Worm (Caenorhabditis elegans) whole organism, young adult: ENCODE results near the gene F13C5.2.
A peak's percentile ranks its signal among the peaks of the same experiment; 100 is the strongest.

Experiments
- B0261.1 ChIP-seq: sonication (generic microtip); optimal IDR thresholded peaks from 2 replicates; lab custom pipeline; 2016; ENCODE audit warnings: mild to moderate bottlenecking, missing genetic modification characterization, moderate library complexity, missing compliant biosample characterization
- C06A6.2 ChIP-seq: fragments of 200-800 bp; sonication (Bioruptor generic); conservative IDR thresholded peaks from 2 replicates; pipeline ENCODE4 v1.3.6; 2022; ENCODE audit warnings: missing genetic modification characterization, missing compliant biosample characterization
- C17E4.6 ChIP-seq: fragments of 200-800 bp; sonication (Bioruptor generic); IDR thresholded peaks from 2 replicates; pipeline ENCODE4 v1.3.6; 2022; ENCODE audit warnings: missing genetic modification reagents, missing genetic modification characterization, missing compliant biosample characterization
- F22D6.2 ChIP-seq: sonication (generic microtip); optimal IDR thresholded peaks from 2 replicates; lab custom pipeline; 2016; ENCODE audit warnings: mild to moderate bottlenecking, missing genetic modification characterization, missing compliant biosample characterization
- F33H1.4 ChIP-seq: fragments of 200-800 bp; sonication (Bioruptor generic); IDR thresholded peaks from 2 replicates; pipeline ENCODE4 v1.3.6; 2022; ENCODE audit warnings: missing genetic modification reagents, missing genetic modification characterization, missing compliant biosample characterization
- F55B11.4 ChIP-seq: sonication (generic microtip); optimal IDR thresholded peaks from 2 replicates; lab custom pipeline; 2016; ENCODE audit warnings: missing compliant biosample characterization, missing genetic modification characterization, borderline replicate concordance; ENCODE audit not compliant: insufficient read depth
- T07F8.4 ChIP-seq: sonication (generic microtip); optimal IDR thresholded peaks from 2 replicates; lab custom pipeline; 2016; ENCODE audit warnings: mild to moderate bottlenecking, missing genetic modification characterization, moderate library complexity, missing compliant biosample characterization
- Y53F4B.3 ChIP-seq: fragments of 200-800 bp; sonication (Bioruptor generic); IDR thresholded peaks from 2 replicates; pipeline ENCODE4 v1.3.6; 2022; ENCODE audit warnings: missing genetic modification reagents, missing genetic modification characterization, missing compliant biosample characterization
- Y53G8AR.9 ChIP-seq: fragments of 200-800 bp; sonication (Bioruptor generic); conservative IDR thresholded peaks from 2 replicates; pipeline ENCODE4 v1.3.6; 2022; ENCODE audit warnings: missing genetic modification reagents, missing genetic modification characterization, missing compliant biosample characterization
- Y67H2A.10 ChIP-seq: fragments of 200-800 bp; sonication (Bioruptor generic); conservative IDR thresholded peaks from 2 replicates; pipeline ENCODE4 v1.3.6; 2022; ENCODE audit warnings: missing genetic modification reagents, missing genetic modification characterization, missing compliant biosample characterization
- akir-1 ChIP-seq: fragments of 200-800 bp; sonication (Bioruptor generic); optimal IDR thresholded peaks from 2 replicates; lab custom pipeline; 2018; ENCODE audit warnings: mild to moderate bottlenecking, missing genetic modification characterization, moderate library complexity, missing compliant biosample characterization
- aptf-3 ChIP-seq: fragments of 200-800 bp; sonication (Bioruptor generic); IDR thresholded peaks from 2 replicates; pipeline ENCODE4 v1.3.6; 2022; ENCODE audit warnings: missing genetic modification characterization, missing compliant biosample characterization
- attf-5 ChIP-seq: fragments of 200-800 bp; sonication (Bioruptor generic); optimal IDR thresholded peaks from 2 replicates; lab custom pipeline; 2018; ENCODE audit warnings: mild to moderate bottlenecking, missing genetic modification characterization, missing compliant biosample characterization
- bed-2 ChIP-seq: fragments of 200-800 bp; sonication (Bioruptor generic); IDR thresholded peaks from 2 replicates; pipeline ENCODE4 v1.3.6; 2022; ENCODE audit warnings: missing genetic modification reagents, missing genetic modification characterization, missing compliant biosample characterization
- cebp-1 ChIP-seq, 2 experiments: fragments of 200-800 bp in 1 of 2; sonication (Bioruptor generic) in 1 of 2; sonication (generic microtip) in 1 of 2; IDR thresholded peaks in 1 of 2; optimal IDR thresholded peaks in 1 of 2; 2 replicates each; pipeline versions ENCODE4 v1.3.6 to Lab custom; 2017 to 2022; ENCODE audit warnings: missing compliant biosample characterization in 2 of 2, missing genetic modification characterization in 2 of 2, mild to moderate bottlenecking in 1 of 2, missing genetic modification reagents in 1 of 2, moderate library complexity in 1 of 2
- ceh-100 ChIP-seq: fragments of 200-800 bp; sonication (Bioruptor generic); IDR thresholded peaks from 2 replicates; pipeline ENCODE4 v1.3.6; 2022; ENCODE audit warnings: missing genetic modification reagents, missing genetic modification characterization, missing compliant biosample characterization
- chd-7 ChIP-seq: sonication (generic microtip); optimal IDR thresholded peaks from 2 replicates; lab custom pipeline; 2016; ENCODE audit warnings: mild to moderate bottlenecking, missing genetic modification characterization, moderate library complexity, missing compliant biosample characterization
- egl-18 ChIP-seq: fragments of 200-800 bp; sonication (Bioruptor generic); IDR thresholded peaks from 2 replicates; pipeline ENCODE4 v1.3.6; 2022; ENCODE audit warnings: missing genetic modification reagents, missing genetic modification characterization, missing compliant biosample characterization
- egrh-3 ChIP-seq: fragments of 200-800 bp; sonication (Bioruptor generic); IDR thresholded peaks from 2 replicates; pipeline ENCODE4 v1.3.6; 2022; ENCODE audit warnings: missing genetic modification reagents, missing genetic modification characterization, missing compliant biosample characterization
- him-1 ChIP-seq: sonication (generic microtip); optimal IDR thresholded peaks from 2 replicates; lab custom pipeline; 2016; ENCODE audit warnings: missing genotype, missing genetic modification reagents, missing genetic modification characterization, missing compliant biosample characterization
- hmg-1.2 ChIP-seq: fragments of 200-800 bp; sonication (Bioruptor generic); IDR thresholded peaks from 2 replicates; pipeline ENCODE4 v1.3.6; 2022; ENCODE audit warnings: missing genetic modification reagents, missing genetic modification characterization, missing compliant biosample characterization
- hsf-1 ChIP-seq: fragments of 200-800 bp; sonication (Bioruptor generic); IDR thresholded peaks from 2 replicates; pipeline ENCODE4 v1.3.6; 2022; ENCODE audit warnings: missing genetic modification reagents, missing genetic modification characterization, missing compliant biosample characterization
- let-607 ChIP-seq, 2 experiments: fragments of 200-800 bp in 1 of 2; sonication (Bioruptor generic) in 1 of 2; sonication (generic microtip) in 1 of 2; optimal IDR thresholded peaks; 2 replicates each; lab custom pipeline; 2016 to 2018; ENCODE audit warnings: mild to moderate bottlenecking in 2 of 2, missing compliant biosample characterization in 2 of 2, missing genetic modification characterization in 2 of 2, moderate library complexity in 2 of 2, missing genotype in 1 of 2
- lir-1 ChIP-seq: fragments of 200-800 bp; sonication (Bioruptor generic); conservative IDR thresholded peaks from 2 replicates; pipeline ENCODE4 v1.3.6; 2022; ENCODE audit warnings: missing genetic modification reagents, missing genetic modification characterization, missing compliant biosample characterization
- lsy-27 ChIP-seq: sonication (generic microtip); optimal IDR thresholded peaks from 2 replicates; lab custom pipeline; 2017; ENCODE audit warnings: missing genetic modification characterization, mild to moderate bottlenecking, missing compliant biosample characterization, antibody characterized with exemption, missing genotype, borderline replicate concordance; ENCODE audit not compliant: insufficient read depth
- madf-10 ChIP-seq: sonication (generic microtip); optimal IDR thresholded peaks from 2 replicates; lab custom pipeline; 2016; ENCODE audit warnings: mild to moderate bottlenecking, missing genetic modification characterization, missing compliant biosample characterization
- mxl-1 ChIP-seq: sonication (generic microtip); optimal IDR thresholded peaks from 2 replicates; lab custom pipeline; 2016; ENCODE audit warnings: missing genetic modification characterization, missing compliant biosample characterization
- nfya-1 ChIP-seq: sonication (generic microtip); optimal IDR thresholded peaks from 2 replicates; lab custom pipeline; 2017; ENCODE audit warnings: antibody characterized with exemption, missing compliant biosample characterization, missing genetic modification characterization, borderline replicate concordance; ENCODE audit not compliant: insufficient read depth
- rpc-1 ChIP-seq, 2 experiments: fragments of 150-350 bp in 1 of 2; sonication (generic microtip) in 1 of 2; optimal IDR thresholded peaks; 2 replicates each; lab custom pipeline; 2014 to 2018; ENCODE audit warnings: missing biosample characterization in 1 of 2, missing genetic modification characterization in 1 of 2, missing genetic modification reagents in 1 of 2, missing genotype in 1 of 2
- snpc-4 ChIP-seq, 5 experiments: fragments of 150-350 bp in 1 of 5; sonication (generic microtip) in 4 of 5; optimal IDR thresholded peaks; 2 replicates each; lab custom pipeline; 2014 to 2018; ENCODE audit warnings: missing genetic modification characterization in 5 of 5, missing biosample characterization in 3 of 5, antibody characterized with exemption in 2 of 5, mild to moderate bottlenecking in 2 of 5, missing compliant biosample characterization in 2 of 5, missing genotype in 2 of 5, moderate library complexity in 2 of 5, missing genetic modification reagents in 1 of 5
- somi-1 ChIP-seq: fragments of 200-800 bp; sonication (Bioruptor generic); optimal IDR thresholded peaks from 2 replicates; lab custom pipeline; 2018; ENCODE audit warnings: mild to moderate bottlenecking, missing genetic modification characterization, missing compliant biosample characterization
- sptf-2 ChIP-seq: fragments of 200-800 bp; sonication (Bioruptor generic); optimal IDR thresholded peaks from 2 replicates; lab custom pipeline; 2018; ENCODE audit warnings: mild to moderate bottlenecking, missing genetic modification characterization, missing compliant biosample characterization
- tbx-9 ChIP-seq: sonication (generic microtip); optimal IDR thresholded peaks from 2 replicates; lab custom pipeline; 2016; ENCODE audit warnings: borderline replicate concordance, missing genetic modification characterization, inconsistent platforms, missing compliant biosample characterization
- zfh-2 ChIP-seq: fragments of 200-800 bp; sonication (Bioruptor generic); conservative IDR thresholded peaks from 2 replicates; pipeline ENCODE4 v1.3.6; 2022; ENCODE audit warnings: missing genetic modification reagents, missing genetic modification characterization, missing compliant biosample characterization
- ztf-25 ChIP-seq: fragments of 200-800 bp; sonication (Bioruptor generic); IDR thresholded peaks from 2 replicates; pipeline ENCODE4 v1.3.6; 2022; ENCODE audit warnings: missing genetic modification reagents, missing genetic modification characterization, missing compliant biosample characterization
- ztf-3 ChIP-seq: fragments of 200-800 bp; sonication (Bioruptor generic); optimal IDR thresholded peaks from 2 replicates; lab custom pipeline; 2018; ENCODE audit warnings: mild to moderate bottlenecking, missing genetic modification characterization, missing compliant biosample characterization

The F13C5.2 gene

DNA sequence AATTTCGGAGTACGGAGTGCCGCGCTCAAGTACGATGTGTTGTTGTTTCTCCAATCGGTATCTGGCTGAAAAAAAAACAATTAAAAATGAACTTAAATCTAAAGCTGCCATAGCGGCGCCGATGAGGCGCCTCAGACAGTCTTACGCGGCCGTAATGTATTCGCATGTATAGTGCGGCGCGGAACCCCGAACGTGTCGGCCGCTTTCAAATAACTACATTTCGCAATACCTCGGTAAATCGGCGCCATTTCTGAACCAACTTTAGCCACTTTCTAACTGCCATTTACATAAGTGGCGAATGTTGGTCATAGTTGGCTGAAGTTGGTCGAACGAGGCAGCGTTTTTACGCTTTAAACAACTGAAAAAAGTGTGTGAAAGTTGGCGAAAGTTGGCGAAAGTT lies 19.0 kb downstream of the F13C5.2 start:
- TF ChIP-seq snpc-4 (GFP tag; optimal IDR thresholded peaks at IDR 0.05; lab: Kevin White, UChicago): no peak
- peak in 2 of 4 experiments; percentile 61 to 85 for TF ChIP-seq snpc-4 (tag; optimal IDR thresholded peaks at IDR 0.05; lab: Kevin White, UChicago)
- no peak for TF ChIP-seq madf-10 (tag; lab: Kevin White, UChicago)
- TF ChIP-seq akir-1 (GFP tag; lab: Kevin White, UChicago): no peak
- no peak for TF ChIP-seq F55B11.4 (tag; lab: Kevin White, UChicago)
- no peak for TF ChIP-seq rpc-1 (optimal IDR thresholded peaks at IDR 0.05; lab: Kevin White, UChicago)
- no peak for TF ChIP-seq rpc-1 (tag; optimal IDR thresholded peaks at IDR 0.05; lab: Kevin White, UChicago)
- TF ChIP-seq Y53F4B.3 (GFP tag; lab: Robert Waterston, UW): no peak

DNA sequence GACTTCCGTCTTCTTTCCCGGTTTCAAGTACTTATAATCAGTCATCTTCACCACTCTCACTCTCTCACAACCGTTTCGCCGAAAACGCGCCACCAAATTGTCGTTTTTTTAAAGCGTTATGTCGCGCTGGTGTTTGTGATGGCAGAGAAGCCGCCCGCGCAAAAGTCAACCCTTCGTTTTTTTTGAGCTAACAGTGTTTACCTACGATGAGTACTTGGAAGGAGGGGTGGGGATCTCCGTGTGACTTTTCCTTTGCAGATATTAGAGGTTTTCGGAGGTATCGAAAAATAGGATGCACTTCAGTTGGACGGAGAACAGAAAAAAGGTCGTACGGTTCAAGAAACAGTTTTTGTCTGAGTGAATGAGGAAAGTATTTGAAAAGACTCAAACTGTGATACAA lies 24.0 kb downstream of the F13C5.2 start:
- TF ChIP-seq him-1 (tag; lab: Kevin White, UChicago) (no peak), T07F8.4 (tag; lab: Kevin White, UChicago) (no peak), ztf-3 (GFP tag; lab: Kevin White, UChicago) (no peak), let-607 (tag; optimal IDR thresholded peaks at IDR 0.05; lab: Kevin White, UChicago) (no peak), ztf-25 (no peak), C06A6.2 (no peak), Y67H2A.10 (no peak), chd-7 (no peak), mxl-1 (tag; lab: Kevin White, UChicago) (no peak), hsf-1 (GFP tag; lab: Robert Waterston, UW) (no peak), F22D6.2 (no peak), lsy-27 (tag; lab: Kevin White, UChicago) (no peak), somi-1 (GFP tag; lab: Kevin White, UChicago) (no peak), Y53G8AR.9 (no peak), ceh-100 (no peak), egl-18 (GFP tag; lab: Robert Waterston, UW) (no peak), lir-1 (GFP tag; lab: Robert Waterston, UW) (no peak), F33H1.4 (GFP tag; lab: Robert Waterston, UW) (no peak)
- TF ChIP-seq, all 124 proteins: peak for 0

DNA sequence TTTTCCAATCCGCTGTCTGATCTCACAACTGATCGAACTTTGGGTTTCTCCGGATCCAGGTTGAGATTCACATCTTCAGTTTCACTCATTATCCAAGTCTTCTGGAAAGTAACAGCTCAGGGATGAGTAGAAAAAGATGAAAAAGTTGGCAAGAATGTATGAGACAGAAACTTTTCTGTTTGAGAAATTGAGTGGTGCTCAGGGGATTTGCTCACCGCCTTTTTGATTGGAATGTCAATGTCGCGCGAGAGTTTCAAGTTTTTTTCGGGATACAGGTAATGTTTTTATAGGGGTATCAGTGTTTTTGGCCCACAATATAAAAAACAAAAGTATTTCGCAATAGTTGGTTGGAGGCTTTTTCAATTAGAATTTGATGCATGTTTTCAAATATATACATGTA lies 27.4 kb downstream of the F13C5.2 start, which contains the start of gene unc-96:
Gene unc-96, minus strand, starts transcription at position 101 of the 400 bp plus-strand sequence.
- TF ChIP-seq cebp-1 (GFP tag; IDR thresholded peaks at IDR 0.05; lab: Robert Waterston, UW) (peak; percentile 67), cebp-1 (tag; optimal IDR thresholded peaks at IDR 0.05; lab: Kevin White, UChicago) (no peak), attf-5 (GFP tag; lab: Kevin White, UChicago) (no peak)

DNA sequence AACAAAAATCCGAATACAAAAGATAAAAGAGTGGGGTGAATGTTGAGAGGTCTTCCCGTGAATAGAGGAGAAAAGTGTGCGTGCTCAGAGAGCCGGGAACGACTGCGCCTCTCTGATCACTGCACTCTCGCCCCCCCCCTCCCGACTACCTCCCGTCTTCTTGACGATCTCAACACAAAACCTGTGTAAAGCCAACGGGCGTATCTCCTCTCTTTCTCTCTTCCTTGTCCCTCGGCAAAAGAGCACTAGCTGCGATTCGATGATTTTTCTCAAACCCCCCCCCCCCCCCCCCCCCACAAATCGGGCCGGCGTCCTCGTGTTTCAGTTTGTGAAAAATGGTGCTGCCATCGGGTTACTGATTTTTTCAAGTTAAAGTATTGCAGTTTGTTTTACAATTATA lies 27.9 kb downstream of the F13C5.2 start:
- TF ChIP-seq snpc-4 (GFP tag; optimal IDR thresholded peaks at IDR 0.05; lab: Kevin White, UChicago): no peak
- TF ChIP-seq snpc-4 (tag; optimal IDR thresholded peaks at IDR 0.05; lab: Kevin White, UChicago): no peak
- TF ChIP-seq mxl-1 (tag; lab: Kevin White, UChicago): no peak
- no peak for TF ChIP-seq tbx-9 (tag; lab: Kevin White, UChicago)
- TF ChIP-seq C17E4.6 (GFP tag; lab: Robert Waterston, UW): no peak
- TF ChIP-seq aptf-3 (GFP tag; lab: Robert Waterston, UW): no peak
- 0 out of 2 replicates have a peak, but pooled peaks have one; percentile 3 for TF ChIP-seq cebp-1 (GFP tag; IDR thresholded peaks at IDR 0.05; lab: Robert Waterston, UW)
- no peak for TF ChIP-seq cebp-1 (tag; optimal IDR thresholded peaks at IDR 0.05; lab: Kevin White, UChicago)
- TF ChIP-seq egrh-3 (GFP tag; lab: Robert Waterston, UW): peak; percentile 61; the same call in 1 of the 2 replicates
- no peak for TF ChIP-seq nfya-1 (tag; lab: Kevin White, UChicago)
- no peak for TF ChIP-seq B0261.1
- no peak for TF ChIP-seq bed-2 (GFP tag; lab: Robert Waterston, UW)
- TF ChIP-seq hmg-1.2 (GFP tag; lab: Robert Waterston, UW): no peak
- no peak for TF ChIP-seq sptf-2
- peak; percentile 94 for TF ChIP-seq zfh-2
- no peak for TF ChIP-seq madf-10 (tag; lab: Kevin White, UChicago)
